Fruit fly (Drosophila melanogaster) whole organism: ENCODE measurements around the gene CG14676.

Experiments
- CG8478 ChIP-seq: fragments of >200 bp; optimal IDR thresholded peaks from 2 replicates; lab custom pipeline; 2018; ENCODE audit warnings: inconsistent platforms
- Dll ChIP-seq: fragments of >200 bp; optimal IDR thresholded peaks from 2 replicates; lab custom pipeline; 2017
- pan ChIP-seq: fragments of >200 bp; optimal IDR thresholded peaks from 2 replicates; lab custom pipeline; 2017
- psq ChIP-seq: fragments of >200 bp; optimal IDR thresholded peaks from 2 replicates; lab custom pipeline; 2017
- usp ChIP-seq: fragments of >200 bp; optimal IDR thresholded peaks from 2 replicates; lab custom pipeline; 2017; ENCODE audit warnings: missing biosample characterization, missing genetic modification characterization, mixed read lengths

DNA sequence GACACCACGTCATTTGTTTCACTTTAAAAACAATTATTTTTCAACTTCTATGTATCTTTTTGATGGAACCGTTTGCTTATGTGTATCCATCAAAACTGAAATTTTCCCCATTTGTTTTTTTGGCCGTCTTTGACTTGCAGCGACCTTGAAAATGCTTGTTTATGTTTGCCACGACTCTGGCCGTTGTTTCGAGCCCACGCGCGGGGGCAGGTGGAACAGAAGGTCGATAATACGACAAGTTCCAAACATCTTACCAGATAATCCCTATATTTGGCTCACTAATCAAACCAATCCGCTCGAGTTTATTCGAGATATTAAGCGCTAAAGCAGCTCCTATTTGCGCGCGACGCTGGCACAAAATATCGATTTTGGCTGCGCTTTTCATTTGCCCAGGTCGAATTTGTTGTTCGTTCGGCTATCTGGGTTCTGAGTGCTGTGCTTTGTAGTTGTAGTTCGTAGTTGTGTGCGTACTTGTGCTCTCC is 13.8 kb downstream of the CG14676 start:
- no peak for TF ChIP-seq usp (GFP tag; lab: Kevin White, UChicago)
- TF ChIP-seq psq (lab: Kevin White, UChicago) = no peak
- no peak for TF ChIP-seq CG8478
- no peak for TF ChIP-seq Dll (lab: Kevin White, UChicago)
- TF ChIP-seq pan (lab: Kevin White, UChicago) = no peak
